Fruit fly (Drosophila melanogaster): ENCODE results near the gene CG43925.

- TF ChIP-seq CG7045 (GFP tag; optimal IDR thresholded peaks at IDR 0.05) (no peak), Mnt (GFP tag; optimal IDR thresholded peaks at IDR 0.05) (no peak), CG1620 (GFP tag; optimal IDR thresholded peaks at IDR 0.05) (no peak), Crg-1 (GFP tag; optimal IDR thresholded peaks at IDR 0.05) (no peak), CG7101 (tag; optimal IDR thresholded peaks at IDR 0.05) (no peak), Clk (GFP tag; optimal IDR thresholded peaks at IDR 0.05) (no peak)
Measured at dm6 chr2L:13143522-13143921, 32.7 kb upstream of the CG43925 start, which contains the start of gene CG16978.

Measured in whole organism, adult.